Fruit fly (Drosophila melanogaster) whole organism, embryonic: ENCODE data around the gene blp.

Source experiments
- BEAF-32 ChIP-seq: fragments of 200-800 bp; sonication (Bioruptor generic); optimal IDR thresholded peaks from 3 replicates; lab custom pipeline; 2017; ENCODE audit warnings: missing biosample characterization, missing genetic modification characterization, mild to moderate bottlenecking, moderate library complexity, missing genetic modification reagents
- CG10147 ChIP-seq: fragments of 200-800 bp; sonication (Bioruptor generic); optimal IDR thresholded peaks from 2 replicates; lab custom pipeline; 2019; ENCODE audit warnings: missing biosample characterization, mild to moderate bottlenecking, missing genetic modification characterization, moderate library complexity
- CG11504 ChIP-seq: fragments of 200-800 bp; sonication (Bioruptor generic); optimal IDR thresholded peaks from 3 replicates; lab custom pipeline; 2019; ENCODE audit warnings: missing biosample characterization, mild to moderate bottlenecking, missing genetic modification characterization, moderate library complexity
- CG14441 ChIP-seq: fragments of 200-800 bp; sonication (Bioruptor generic); IDR thresholded peaks from 2 replicates; pipeline ENCODE4 v1.3.6; 2022; ENCODE audit warnings: missing biosample characterization, missing genetic modification characterization
- CG18599 ChIP-seq: fragments of 200-800 bp; sonication (Bioruptor generic); optimal IDR thresholded peaks from 3 replicates; lab custom pipeline; 2017; ENCODE audit warnings: missing biosample characterization, missing genetic modification characterization, mild to moderate bottlenecking, moderate library complexity, missing genetic modification reagents
- CG2120 ChIP-seq: fragments of 200-800 bp; sonication (Bioruptor generic); optimal IDR thresholded peaks from 3 replicates; lab custom pipeline; 2016; ENCODE audit warnings: missing biosample characterization, missing genetic modification characterization
- CG2678 ChIP-seq: fragments of 200-800 bp; sonication (Bioruptor generic); optimal IDR thresholded peaks from 3 replicates; lab custom pipeline; 2019; ENCODE audit warnings: missing biosample characterization, mild to moderate bottlenecking, missing genetic modification characterization, moderate library complexity
- CG3281 ChIP-seq: fragments of 200-800 bp; sonication (Bioruptor generic); optimal IDR thresholded peaks from 3 replicates; lab custom pipeline; 2017; ENCODE audit warnings: missing biosample characterization, mild to moderate bottlenecking, missing genetic modification characterization
- CG34224 ChIP-seq: fragments of 200-800 bp; sonication (Bioruptor generic); IDR thresholded peaks from 3 replicates; pipeline ENCODE4 v1.3.6; 2022; ENCODE audit warnings: missing biosample characterization, missing genetic modification characterization; ENCODE audit not compliant: partially characterized antibody
- CG3726 ChIP-seq: fragments of 200-800 bp; sonication (Bioruptor generic); IDR thresholded peaks from 3 replicates; pipeline ENCODE4, ENCODE4 v1.3.6; 2022; ENCODE audit warnings: missing biosample characterization, missing genetic modification characterization
- CG7786 ChIP-seq: fragments of 200-800 bp; sonication (Bioruptor generic); optimal IDR thresholded peaks from 2 replicates; lab custom pipeline; 2016; ENCODE audit warnings: missing biosample characterization, missing genetic modification characterization
- CG7839 ChIP-seq: fragments of 200-800 bp; sonication (Bioruptor generic); optimal IDR thresholded peaks from 3 replicates; lab custom pipeline; 2018; ENCODE audit warnings: missing biosample characterization, mild to moderate bottlenecking, missing genetic modification characterization, moderate library complexity
- D19B ChIP-seq: fragments of 200-800 bp; sonication (Bioruptor generic); optimal IDR thresholded peaks from 2 replicates; lab custom pipeline; 2017; ENCODE audit warnings: missing biosample characterization, mild to moderate bottlenecking, missing genetic modification characterization
- Drgx ChIP-seq: fragments of 200-800 bp; sonication (Bioruptor generic); IDR thresholded peaks from 2 replicates; pipeline ENCODE4 v1.3.6; 2022; ENCODE audit warnings: missing biosample characterization, missing genetic modification characterization
- Fer1 ChIP-seq: fragments of 200-800 bp; sonication (Bioruptor generic); optimal IDR thresholded peaks from 2 replicates; lab custom pipeline; 2017; ENCODE audit warnings: missing biosample characterization, mild to moderate bottlenecking, missing genetic modification characterization
- Gsc ChIP-seq: fragments of 200-800 bp; sonication (Bioruptor generic); IDR thresholded peaks from 2 replicates; pipeline ENCODE4 v1.3.6; 2022; ENCODE audit warnings: missing biosample characterization, missing genetic modification characterization
- Hmr ChIP-seq: fragments of 200-800 bp; sonication (Bioruptor generic); optimal IDR thresholded peaks from 3 replicates; lab custom pipeline; 2017; ENCODE audit warnings: mild to moderate bottlenecking, missing biosample characterization, missing genetic modification reagents, missing genetic modification characterization
- Hr51 ChIP-seq, 2 experiments: fragments of 200-800 bp; sonication (Bioruptor generic); optimal IDR thresholded peaks; 2 replicates in 1 of 2; 3 replicates in 1 of 2; lab custom pipeline; 2016 to 2018; ENCODE audit warnings: missing biosample characterization in 2 of 2, missing genetic modification characterization in 2 of 2, mild to moderate bottlenecking in 1 of 2, moderate library complexity in 1 of 2
- Med ChIP-seq: fragments of 200-800 bp; sonication (Bioruptor generic); peaks from one replicate; lab custom pipeline; 2016; ENCODE audit warnings: missing biosample characterization, missing genetic modification characterization, mild to moderate bottlenecking, inconsistent platforms, moderate library complexity
- Meics ChIP-seq: fragments of 200-800 bp; sonication (Bioruptor generic); optimal IDR thresholded peaks from 2 replicates; lab custom pipeline; 2017; ENCODE audit warnings: missing biosample characterization, mild to moderate bottlenecking, missing genetic modification characterization
- Pdp1 ChIP-seq, 2 experiments: fragments of 200-800 bp; sonication (Bioruptor generic); optimal IDR thresholded peaks; 3 replicates each; lab custom pipeline; 2016; ENCODE audit warnings: missing biosample characterization in 2 of 2, missing genetic modification characterization in 2 of 2, mild to moderate bottlenecking in 1 of 2, moderate library complexity in 1 of 2
- Rfx ChIP-seq: fragments of 200-800 bp; sonication (Bioruptor generic); IDR thresholded peaks from 2 replicates; pipeline ENCODE4 v1.3.6; 2022; ENCODE audit warnings: missing biosample characterization, missing genetic modification characterization
- Scr ChIP-seq: fragments of 200-800 bp; sonication (Bioruptor generic); IDR thresholded peaks from 2 replicates; pipeline ENCODE4 v1.3.6; 2022; ENCODE audit warnings: missing biosample characterization, missing genetic modification characterization; ENCODE audit not compliant: partially characterized antibody
- Sox102F ChIP-seq: fragments of 200-800 bp; sonication (Bioruptor generic); optimal IDR thresholded peaks from 2 replicates; lab custom pipeline; 2018; ENCODE audit warnings: missing biosample characterization, mild to moderate bottlenecking, missing genetic modification characterization, moderate library complexity
- aop ChIP-seq: fragments of 200-800 bp; sonication (Bioruptor generic); IDR thresholded peaks from 2 replicates; pipeline ENCODE4 v1.3.6; 2022; ENCODE audit warnings: missing biosample characterization, missing genetic modification characterization
- az2 ChIP-seq: fragments of 200-800 bp; sonication (Bioruptor generic); optimal IDR thresholded peaks from 3 replicates; lab custom pipeline; 2016; ENCODE audit warnings: missing biosample characterization, missing genetic modification characterization
- bab2 ChIP-seq: fragments of 200-800 bp; sonication (Bioruptor generic); optimal IDR thresholded peaks from 2 replicates; lab custom pipeline; 2016; ENCODE audit warnings: missing biosample characterization, missing genetic modification characterization
- bsh ChIP-seq, 2 experiments: fragments of 200-800 bp; sonication (Bioruptor generic); optimal IDR thresholded peaks; 2 replicates each; lab custom pipeline; 2017 to 2018; ENCODE audit warnings: mild to moderate bottlenecking in 2 of 2, missing biosample characterization in 2 of 2, missing genetic modification characterization in 2 of 2, moderate library complexity in 1 of 2
- caup ChIP-seq: fragments of 200-800 bp; sonication (Bioruptor generic); optimal IDR thresholded peaks from 3 replicates; lab custom pipeline; 2017; ENCODE audit warnings: missing biosample characterization, mild to moderate bottlenecking, missing genetic modification characterization, moderate library complexity; ENCODE audit not compliant: severe bottlenecking
- cwo ChIP-seq: fragments of 200-800 bp; sonication (Bioruptor generic); optimal IDR thresholded peaks from 3 replicates; lab custom pipeline; 2017; ENCODE audit warnings: missing biosample characterization, missing genetic modification characterization, mild to moderate bottlenecking, moderate library complexity, missing genetic modification reagents
- dmrt99B ChIP-seq: fragments of 200-800 bp; sonication (Bioruptor generic); optimal IDR thresholded peaks from 2 replicates; lab custom pipeline; 2018; ENCODE audit warnings: missing biosample characterization, mild to moderate bottlenecking, missing genetic modification characterization, moderate library complexity
- eve ChIP-seq, 2 experiments: fragments of >200 bp; optimal IDR thresholded peaks; 2 replicates each; lab custom pipeline; 2017; ENCODE audit warnings: missing biosample characterization in 2 of 2, missing genetic modification characterization in 2 of 2
- gcm2 ChIP-seq: fragments of 200-800 bp; sonication (Bioruptor generic); optimal IDR thresholded peaks from 2 replicates; lab custom pipeline; 2016; ENCODE audit warnings: missing biosample characterization, missing genetic modification characterization
- gem ChIP-seq: fragments of 200-800 bp; sonication (Bioruptor generic); optimal IDR thresholded peaks from 2 replicates; lab custom pipeline; 2019; ENCODE audit warnings: missing biosample characterization, mild to moderate bottlenecking, missing genetic modification characterization, moderate library complexity
- grau ChIP-seq: fragments of 200-800 bp; optimal IDR thresholded peaks from 3 replicates; lab custom pipeline; 2019; ENCODE audit warnings: missing biosample characterization, mild to moderate bottlenecking, missing genetic modification characterization, moderate library complexity
- jumu ChIP-seq: fragments of 200-800 bp; sonication (Bioruptor generic); optimal IDR thresholded peaks from 3 replicates; lab custom pipeline; 2016; ENCODE audit warnings: missing biosample characterization, missing genetic modification characterization
- lab ChIP-seq: fragments of 200-800 bp; sonication (Bioruptor generic); optimal IDR thresholded peaks from 3 replicates; lab custom pipeline; 2017; ENCODE audit warnings: missing biosample characterization, missing genetic modification characterization, mild to moderate bottlenecking, moderate library complexity, missing genetic modification reagents
- otp ChIP-seq: fragments of 200-800 bp; sonication (Bioruptor generic); IDR thresholded peaks from 3 replicates; pipeline ENCODE4, ENCODE4 v1.3.6; 2022; ENCODE audit warnings: missing biosample characterization, missing genetic modification characterization
- pfk ChIP-seq: fragments of 200-800 bp; sonication (Bioruptor generic); optimal IDR thresholded peaks from 2 replicates; lab custom pipeline; 2018; ENCODE audit warnings: missing biosample characterization, mild to moderate bottlenecking, missing genetic modification characterization, moderate library complexity
- row ChIP-seq: fragments of 200-800 bp; sonication (Bioruptor generic); IDR thresholded peaks from 3 replicates; pipeline ENCODE4 v1.3.6; 2022; ENCODE audit warnings: missing biosample characterization, missing genetic modification characterization
- sens ChIP-seq: fragments of 200-800 bp; sonication (Bioruptor generic); peaks from one replicate; lab custom pipeline; 2016; ENCODE audit warnings: missing biosample characterization, missing genetic modification characterization
- tna ChIP-seq: fragments of 200-800 bp; sonication (Bioruptor generic); IDR thresholded peaks from 2 replicates; pipeline ENCODE4 v1.3.6; 2022; ENCODE audit warnings: missing biosample characterization, missing genetic modification characterization; ENCODE audit not compliant: partially characterized antibody

Gene blp

dm6 chr3R:15898302-15898701, 35.3 kb upstream of the blp start:
- TF ChIP-seq CG2120 (peak; percentile 57), eve (GFP tag; optimal IDR thresholded peaks at IDR 0.05; lab: Kevin White, UChicago) (no peak), CG10147 (GFP tag; lab: Kevin White, UChicago) (peak; percentile 34), Scr (GFP tag; lab: Robert Waterston, UW) (no peak), bab2 (GFP tag; lab: Kevin White, UChicago) (no peak), cwo (GFP tag; lab: Kevin White, UChicago) (peak; percentile 37), row (GFP tag; lab: Robert Waterston, UW) (0 out of 3 replicates have a peak, but pooled peaks have one; percentile 33), D19B (peak; percentile 16), CG7786 (GFP tag; lab: Kevin White, UChicago) (no peak), gem (peak; percentile 21), lab (GFP tag; lab: Kevin White, UChicago) (peak; percentile 19), az2 (no peak), Pdp1 (GFP tag; optimal IDR thresholded peaks at IDR 0.05; lab: Kevin White, UChicago) (peak in 1 of 2 experiments; percentile 16), BEAF-32 (peak; percentile 13), sens (peak; percentile 44), grau (tag; lab: Kevin White, UChicago) (peak; percentile 33), CG11504 (tag; lab: Kevin White, UChicago) (peak; percentile 32), caup (GFP tag; lab: Kevin White, UChicago) (no peak), CG7839 (peak; percentile 19), CG3281 (GFP tag; lab: Kevin White, UChicago) (peak; percentile 28), aop (no peak), jumu (GFP tag; lab: Kevin White, UChicago) (no peak), CG2678 (tag; lab: Kevin White, UChicago) (peak; percentile 57), Fer1 (GFP tag; lab: Kevin White, UChicago) (peak; percentile 25), Hmr (GFP tag; lab: Kevin White, UChicago) (peak; percentile 39), Meics (GFP tag; lab: Kevin White, UChicago) (peak; percentile 53), CG18599 (peak; percentile 74)

dm6 chr3R:15899650-15900049, 34.0 kb upstream of the blp start:
- TF ChIP-seq CG11504 (tag; lab: Kevin White, UChicago) (no peak), CG2678 (tag; lab: Kevin White, UChicago) (peak; percentile 14), gcm2 (GFP tag; lab: Kevin White, UChicago) (no peak), row (GFP tag; lab: Robert Waterston, UW) (0 out of 3 replicates have a peak, but pooled peaks have one; percentile 11), Rfx (peak; percentile 5; the same call in 1 of the 2 replicates), CG3726 (GFP tag; lab: Robert Waterston, UW) (no peak), Sox102F (GFP tag; lab: Kevin White, UChicago) (peak; percentile 15), dmrt99B (tag; lab: Kevin White, UChicago) (peak; percentile 9), sens (peak; percentile 51), lab (GFP tag; lab: Kevin White, UChicago) (peak; percentile 31), CG14441 (GFP tag; lab: Robert Waterston, UW) (0 out of 2 replicates have a peak, but pooled peaks have one; percentile 4), Med (GFP tag; lab: Kevin White, UChicago) (peak; percentile 76), bsh (GFP tag; optimal IDR thresholded peaks at IDR 0.05; lab: Kevin White, UChicago) (peak in 1 of 2 experiments; percentile 13), Gsc (GFP tag; lab: Robert Waterston, UW) (no peak), gem (peak; percentile 8), Hmr (GFP tag; lab: Kevin White, UChicago) (peak; percentile 8), otp (no peak), tna (GFP tag; lab: Robert Waterston, UW) (no peak), CG34224 (no peak), CG18599 (peak; percentile 38), CG2120 (peak; percentile 13), Hr51 (GFP tag; optimal IDR thresholded peaks at IDR 0.05; lab: Kevin White, UChicago) (peak in 1 of 2 experiments; percentile 33), Drgx (GFP tag; lab: Robert Waterston, UW) (peak; percentile 48), pfk (GFP tag; lab: Kevin White, UChicago) (no peak)
